Fruit fly (Drosophila melanogaster) whole organism, embryonic: ENCODE results near the gene Tom70.

Experiments used
- Blimp-1 ChIP-seq: fragments of 200-800 bp; sonication (Bioruptor generic); optimal IDR thresholded peaks from 3 replicates; lab custom pipeline; 2018; ENCODE audit warnings: missing biosample characterization, missing genetic modification characterization, mild to moderate bottlenecking, moderate library complexity, missing genetic modification reagents
- CG1024 ChIP-seq: fragments of 200-800 bp; sonication (Bioruptor generic); IDR thresholded peaks from 2 replicates; pipeline ENCODE4 v1.3.6; 2022; ENCODE audit warnings: missing biosample characterization, missing genetic modification characterization
- CG10431 ChIP-seq: fragments of 200-800 bp; sonication (Bioruptor generic); optimal IDR thresholded peaks from 3 replicates; lab custom pipeline; 2018; ENCODE audit warnings: missing biosample characterization, mild to moderate bottlenecking, missing genetic modification characterization
- CG10979 ChIP-seq: fragments of 200-800 bp; sonication (Bioruptor generic); optimal IDR thresholded peaks from 2 replicates; lab custom pipeline; 2018; ENCODE audit warnings: missing biosample characterization, mild to moderate bottlenecking, missing genetic modification characterization, moderate library complexity
- CG12104 ChIP-seq: fragments of 200-800 bp; sonication (Bioruptor generic); optimal IDR thresholded peaks from 3 replicates; lab custom pipeline; 2016; ENCODE audit warnings: missing biosample characterization, missing genetic modification characterization
- CG13287 ChIP-seq: fragments of 200-800 bp; sonication (Bioruptor generic); IDR thresholded peaks from 2 replicates; pipeline ENCODE4 v1.3.6; 2022; ENCODE audit warnings: missing biosample characterization, missing genetic modification characterization; ENCODE audit not compliant: partially characterized antibody
- CG13296 ChIP-seq: fragments of 200-800 bp; sonication (Bioruptor generic); optimal IDR thresholded peaks from 3 replicates; lab custom pipeline; 2018; ENCODE audit warnings: missing biosample characterization, mild to moderate bottlenecking, missing genetic modification characterization
- CG14965 ChIP-seq: fragments of 200-800 bp; sonication (Bioruptor generic); optimal IDR thresholded peaks from 2 replicates; lab custom pipeline; 2016; ENCODE audit warnings: missing biosample characterization, missing genetic modification characterization, borderline replicate concordance
- CG15479 ChIP-seq: fragments of 200-800 bp; sonication (Bioruptor generic); optimal IDR thresholded peaks from 3 replicates; lab custom pipeline; 2019; ENCODE audit warnings: missing biosample characterization, mild to moderate bottlenecking, missing genetic modification characterization, moderate library complexity
- CG15514 ChIP-seq: fragments of 200-800 bp; sonication (Bioruptor generic); optimal IDR thresholded peaks from 3 replicates; lab custom pipeline; 2017; ENCODE audit warnings: missing biosample characterization, missing genetic modification characterization, mild to moderate bottlenecking, moderate library complexity, missing genetic modification reagents
- CG16813 ChIP-seq: fragments of 200-800 bp; sonication (Bioruptor generic); IDR thresholded peaks from 3 replicates; pipeline ENCODE4 v1.3.6; 2022; ENCODE audit warnings: missing biosample characterization, missing genetic modification characterization; ENCODE audit not compliant: partially characterized antibody
- CG17359 ChIP-seq: fragments of 200-800 bp; sonication (Bioruptor generic); optimal IDR thresholded peaks from 3 replicates; lab custom pipeline; 2018; ENCODE audit warnings: missing biosample characterization, mild to moderate bottlenecking, missing genetic modification characterization, moderate library complexity
- CG18262 ChIP-seq: fragments of 200-800 bp; optimal IDR thresholded peaks from 3 replicates; lab custom pipeline; 2019; ENCODE audit warnings: missing biosample characterization, mild to moderate bottlenecking, missing genetic modification characterization, moderate library complexity
- CG18619 ChIP-seq: fragments of 200-800 bp; sonication (Bioruptor generic); optimal IDR thresholded peaks from 3 replicates; lab custom pipeline; 2017; ENCODE audit warnings: missing biosample characterization, mild to moderate bottlenecking, missing genetic modification characterization
- CG2875 ChIP-seq: fragments of 200-800 bp; sonication (Bioruptor generic); optimal IDR thresholded peaks from 2 replicates; lab custom pipeline; 2017; ENCODE audit warnings: missing biosample characterization, mild to moderate bottlenecking, missing genetic modification characterization, missing genetic modification reagents
- CG7357 ChIP-seq: fragments of 200-800 bp; sonication (Bioruptor generic); IDR thresholded peaks from 3 replicates; pipeline ENCODE4 v1.3.6; 2022; ENCODE audit warnings: missing biosample characterization, missing genetic modification characterization
- CG7987 ChIP-seq: fragments of 200-800 bp; sonication (Bioruptor generic); optimal IDR thresholded peaks from 2 replicates; lab custom pipeline; 2018; ENCODE audit warnings: missing biosample characterization, mild to moderate bottlenecking, missing genetic modification characterization, moderate library complexity
- Chrac-16 ChIP-seq: fragments of 200-800 bp; sonication (Bioruptor generic); optimal IDR thresholded peaks from 3 replicates; lab custom pipeline; 2016; ENCODE audit warnings: missing biosample characterization, missing genetic modification characterization
- CrebB ChIP-seq: fragments of 200-800 bp; sonication (Bioruptor generic); optimal IDR thresholded peaks from 3 replicates; lab custom pipeline; 2018; ENCODE audit warnings: missing biosample characterization, mild to moderate bottlenecking, missing genetic modification characterization
- Doc2 ChIP-seq: fragments of 200-800 bp; sonication (Bioruptor generic); IDR thresholded peaks from 2 replicates; pipeline ENCODE4 v1.3.6; 2022; ENCODE audit warnings: missing biosample characterization, missing genetic modification characterization
- HLHmδ ChIP-seq: fragments of 200-800 bp; sonication (Bioruptor generic); optimal IDR thresholded peaks from 2 replicates; lab custom pipeline; 2018; ENCODE audit warnings: missing biosample characterization, mild to moderate bottlenecking, missing genetic modification characterization, moderate library complexity
- Lhr ChIP-seq: fragments of 200-800 bp; sonication (Bioruptor generic); optimal IDR thresholded peaks from 3 replicates; lab custom pipeline; 2017; ENCODE audit warnings: mild to moderate bottlenecking, missing biosample characterization, missing genetic modification reagents, missing genetic modification characterization
- Max ChIP-seq: fragments of 200-800 bp; sonication (Bioruptor generic); optimal IDR thresholded peaks from 2 replicates; lab custom pipeline; 2016; ENCODE audit warnings: missing biosample characterization, mild to moderate bottlenecking, missing genetic modification characterization
- Oaz ChIP-seq: fragments of 200-800 bp; sonication (Bioruptor generic); IDR thresholded peaks from 2 replicates; pipeline ENCODE4 v1.3.6; 2022; ENCODE audit warnings: missing biosample characterization, missing genetic modification characterization
- Pdp1 ChIP-seq, 2 experiments: fragments of 200-800 bp; sonication (Bioruptor generic); optimal IDR thresholded peaks; 3 replicates each; lab custom pipeline; 2016; ENCODE audit warnings: missing biosample characterization in 2 of 2, missing genetic modification characterization in 2 of 2, mild to moderate bottlenecking in 1 of 2, moderate library complexity in 1 of 2
- Side ChIP-seq: fragments of 200-800 bp; sonication (Bioruptor generic); optimal IDR thresholded peaks from 2 replicates; lab custom pipeline; 2016; ENCODE audit warnings: missing biosample characterization, missing genetic modification characterization
- abd-A ChIP-seq: fragments of 200-800 bp; sonication (Bioruptor generic); optimal IDR thresholded peaks from 3 replicates; lab custom pipeline; 2019; ENCODE audit warnings: missing biosample characterization, mild to moderate bottlenecking, missing genetic modification characterization, moderate library complexity
- bowl ChIP-seq: fragments of 200-800 bp; sonication (Bioruptor generic); IDR thresholded peaks from 2 replicates; pipeline ENCODE4 v1.3.6; 2022; ENCODE audit warnings: missing biosample characterization, missing genetic modification characterization
- emc ChIP-seq: fragments of 200-800 bp; sonication (Bioruptor generic); optimal IDR thresholded peaks from 2 replicates; lab custom pipeline; 2016; ENCODE audit warnings: missing biosample characterization, missing genetic modification characterization
- ems ChIP-seq: fragments of 200-800 bp; sonication (Bioruptor generic); optimal IDR thresholded peaks from 3 replicates; lab custom pipeline; 2016; ENCODE audit warnings: missing biosample characterization, missing genetic modification characterization
- fd3F ChIP-seq: fragments of 200-800 bp; sonication (Bioruptor generic); optimal IDR thresholded peaks from 2 replicates; lab custom pipeline; 2018; ENCODE audit warnings: missing biosample characterization, mild to moderate bottlenecking, missing genetic modification characterization, moderate library complexity
- fu2 ChIP-seq: fragments of 200-800 bp; sonication (Bioruptor generic); optimal IDR thresholded peaks from 2 replicates; lab custom pipeline; 2016; ENCODE audit warnings: missing biosample characterization, missing genetic modification characterization
- gem ChIP-seq: fragments of 200-800 bp; sonication (Bioruptor generic); optimal IDR thresholded peaks from 2 replicates; lab custom pipeline; 2019; ENCODE audit warnings: missing biosample characterization, mild to moderate bottlenecking, missing genetic modification characterization, moderate library complexity
- hth ChIP-seq: fragments of >200 bp; optimal IDR thresholded peaks from 2 replicates; lab custom pipeline; 2017; ENCODE audit warnings: inconsistent platforms
- ind ChIP-seq: fragments of 200-800 bp; sonication (Bioruptor generic); optimal IDR thresholded peaks from 3 replicates; lab custom pipeline; 2016; ENCODE audit warnings: missing biosample characterization, missing genetic modification characterization
- kay ChIP-seq: fragments of 200-800 bp; sonication (Bioruptor generic); optimal IDR thresholded peaks from 2 replicates; lab custom pipeline; 2016; ENCODE audit warnings: missing biosample characterization, missing genetic modification characterization
- kni ChIP-seq: fragments of 200-800 bp; sonication (Bioruptor generic); optimal IDR thresholded peaks from 3 replicates; lab custom pipeline; 2017; ENCODE audit warnings: mild to moderate bottlenecking, missing biosample characterization, missing genetic modification reagents, missing genetic modification characterization
- lov ChIP-seq, 2 experiments: fragments of 200-800 bp in 1 of 2; fragments of >200 bp in 1 of 2; sonication (Bioruptor generic) in 1 of 2; IDR thresholded peaks in 1 of 2; optimal IDR thresholded peaks in 1 of 2; 2 replicates in 1 of 2; 3 replicates in 1 of 2; pipeline versions ENCODE4 v1.3.6 to Lab custom; 2017 to 2022; ENCODE audit warnings: missing biosample characterization in 1 of 2, missing genetic modification characterization in 1 of 2
- mirr ChIP-seq: fragments of 200-800 bp; sonication (Bioruptor generic); optimal IDR thresholded peaks from 3 replicates; lab custom pipeline; 2018; ENCODE audit warnings: missing biosample characterization, mild to moderate bottlenecking, missing genetic modification characterization
- otp ChIP-seq: fragments of 200-800 bp; sonication (Bioruptor generic); IDR thresholded peaks from 3 replicates; pipeline ENCODE4, ENCODE4 v1.3.6; 2022; ENCODE audit warnings: missing biosample characterization, missing genetic modification characterization
- repo ChIP-seq: fragments of 200-800 bp; sonication (Bioruptor generic); optimal IDR thresholded peaks from 2 replicates; lab custom pipeline; 2016; ENCODE audit warnings: missing biosample characterization, missing genetic modification characterization
- row ChIP-seq: fragments of 200-800 bp; sonication (Bioruptor generic); IDR thresholded peaks from 3 replicates; pipeline ENCODE4 v1.3.6; 2022; ENCODE audit warnings: missing biosample characterization, missing genetic modification characterization
- sens ChIP-seq: fragments of 200-800 bp; sonication (Bioruptor generic); peaks from one replicate; lab custom pipeline; 2016; ENCODE audit warnings: missing biosample characterization, missing genetic modification characterization
- sisA ChIP-seq: fragments of 200-800 bp; sonication (Bioruptor generic); IDR thresholded peaks from 2 replicates; pipeline ENCODE4 v1.3.6; 2022; ENCODE audit warnings: missing biosample characterization, missing genetic modification characterization
- toy ChIP-seq: fragments of 200-800 bp; sonication (Bioruptor generic); IDR thresholded peaks from 2 replicates; pipeline ENCODE4 v1.3.6; 2022; ENCODE audit warnings: missing biosample characterization, missing genetic modification characterization
- trh ChIP-seq: fragments of 200-800 bp; sonication (Bioruptor generic); optimal IDR thresholded peaks from 2 replicates; lab custom pipeline; 2016; ENCODE audit warnings: missing biosample characterization, missing genetic modification characterization
- ttk ChIP-seq: fragments of 200-800 bp; sonication (Bioruptor generic); IDR thresholded peaks from 2 replicates; pipeline ENCODE4 v2.1.2; 2022; ENCODE audit warnings: missing biosample characterization, missing genetic modification characterization
- tup ChIP-seq: fragments of 200-800 bp; sonication (Bioruptor generic); optimal IDR thresholded peaks from 2 replicates; lab custom pipeline; 2016; ENCODE audit warnings: missing biosample characterization, mild to moderate bottlenecking, missing genetic modification characterization, moderate library complexity

The Tom70 gene

DNA sequence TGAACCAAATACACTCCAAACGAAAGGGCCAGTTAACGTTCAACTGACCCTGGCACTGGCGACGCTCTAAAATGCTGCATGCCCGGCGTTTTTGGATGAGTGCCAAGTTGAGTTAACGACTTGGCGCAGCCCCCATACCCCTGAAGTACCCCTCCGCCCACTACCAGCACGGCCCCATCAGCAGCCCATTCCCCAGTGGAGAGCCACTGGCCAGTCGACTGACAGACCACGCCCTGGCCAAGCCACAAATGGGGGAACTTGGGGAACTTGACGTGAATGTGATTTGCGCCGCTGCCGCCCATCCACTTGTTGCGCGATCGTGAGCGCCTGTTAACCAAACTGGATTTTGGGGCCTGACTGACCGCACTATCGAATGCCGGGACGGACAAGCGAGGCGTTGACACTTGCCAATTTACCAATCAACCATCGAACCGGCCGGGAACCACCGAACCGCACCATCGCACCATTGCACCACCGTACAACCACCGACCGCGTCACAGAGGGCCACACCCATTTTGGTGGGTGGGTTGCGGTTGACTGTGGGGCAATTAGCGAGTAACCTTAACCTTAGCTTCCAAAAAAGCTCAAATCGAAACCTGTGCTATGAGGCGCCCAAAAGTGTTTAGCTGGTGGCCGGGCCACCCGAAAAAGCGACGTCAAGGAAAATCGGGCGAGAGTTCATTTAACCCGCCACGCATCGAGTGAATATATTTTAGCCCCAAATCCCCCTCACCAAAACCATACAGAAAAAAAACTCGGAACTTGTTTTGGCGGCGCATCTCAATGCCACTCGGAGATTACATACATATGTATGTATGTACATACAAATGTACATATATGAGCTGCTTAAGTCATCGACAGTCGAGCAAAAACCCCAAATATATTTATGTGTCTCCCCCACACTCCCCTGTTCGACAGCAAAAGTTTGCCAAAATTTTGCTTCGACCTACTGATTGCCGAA, 32.6 kb downstream of the Tom70 start (continued):
- TF ChIP-seq CG10431 (GFP tag; lab: Kevin White, UChicago) (no peak), abd-A (tag; lab: Kevin White, UChicago) (peak; percentile 99), Oaz (GFP tag; lab: Robert Waterston, UW) (no peak), CG12104 (GFP tag; lab: Kevin White, UChicago) (no peak), fd3F (GFP tag; lab: Kevin White, UChicago) (no peak), Doc2 (no peak), CG18262 (tag; lab: Kevin White, UChicago) (no peak), bowl (GFP tag; lab: Robert Waterston, UW) (no peak), trh (GFP tag; lab: Kevin White, UChicago) (no peak), fu2 (GFP tag; lab: Kevin White, UChicago) (no peak), CG15514 (GFP tag; lab: Kevin White, UChicago) (no peak), HLHmδ (peak; percentile 42), sens (no peak), CG17359 (tag; lab: Kevin White, UChicago) (no peak), lov (optimal IDR thresholded peaks at IDR 0.05; lab: Kevin White, UChicago) (no peak), lov (GFP tag; IDR thresholded peaks at IDR 0.05; lab: Robert Waterston, UW) (no peak), kni (GFP tag; lab: Kevin White, UChicago) (peak; percentile 95), tup (GFP tag; lab: Kevin White, UChicago) (no peak), CG16813 (no peak), Chrac-16 (GFP tag; lab: Kevin White, UChicago) (no peak), Max (GFP tag; lab: Kevin White, UChicago) (no peak), otp (GFP tag; lab: Robert Waterston, UW) (no peak), hth (lab: Kevin White, UChicago) (no peak), CG2875 (GFP tag; lab: Kevin White, UChicago) (no peak), toy (GFP tag; lab: Robert Waterston, UW) (no peak), Side (GFP tag; lab: Kevin White, UChicago) (no peak), CG10979 (tag; lab: Kevin White, UChicago) (no peak), CG14965 (GFP tag; lab: Kevin White, UChicago) (no peak), CG1024 (GFP tag; lab: Robert Waterston, UW) (no peak), repo (GFP tag; lab: Kevin White, UChicago) (no peak), row (GFP tag; lab: Robert Waterston, UW) (no peak), ttk (GFP tag; lab: Robert Waterston, UW) (no peak), Pdp1 (GFP tag; optimal IDR thresholded peaks at IDR 0.05; lab: Kevin White, UChicago) (peak in 1 of 2 experiments; percentile 20), CG7987 (GFP tag; lab: Kevin White, UChicago) (peak; percentile 71), emc (GFP tag; lab: Kevin White, UChicago) (no peak), Lhr (GFP tag; lab: Kevin White, UChicago) (peak; percentile 28), Blimp-1 (GFP tag; lab: Kevin White, UChicago) (peak; percentile 73), CG13287 (GFP tag; lab: Robert Waterston, UW) (no peak), ind (GFP tag; lab: Kevin White, UChicago) (no peak), sisA (GFP tag; lab: Robert Waterston, UW) (no peak), CrebB (tag; lab: Kevin White, UChicago) (peak; percentile 3), ems (GFP tag; lab: Kevin White, UChicago) (no peak), kay (GFP tag; lab: Kevin White, UChicago) (no peak), CG18619 (GFP tag; lab: Kevin White, UChicago) (no peak), CG15479 (GFP tag; lab: Kevin White, UChicago) (no peak), CG7357 (GFP tag; lab: Robert Waterston, UW) (no peak), gem (no peak), mirr (GFP tag; lab: Kevin White, UChicago) (peak; percentile 71), CG13296 (GFP tag; lab: Kevin White, UChicago) (no peak)
